Fruit fly (Drosophila melanogaster): ENCODE results near the gene CG4558.

- peak; percentile 41 for TF ChIP-seq Hmr (GFP tag; optimal IDR thresholded peaks at IDR 0.05)
- no peak for TF ChIP-seq kah (GFP tag; optimal IDR thresholded peaks at IDR 0.05)
- peak; percentile 27 for TF ChIP-seq zen (tag; optimal IDR thresholded peaks at IDR 0.05)
- no peak for TF ChIP-seq prd (optimal IDR thresholded peaks at IDR 0.05)
- TF ChIP-seq prd (GFP tag; IDR thresholded peaks at IDR 0.05) = peak; percentile 83
- no peak for TF ChIP-seq gfzf (GFP tag; optimal IDR thresholded peaks at IDR 0.05)
- 0 out of 3 replicates have a peak, but pooled peaks have one; percentile 41 for TF ChIP-seq CG6175 (GFP tag; IDR thresholded peaks at IDR 0.05)
- TF ChIP-seq Dref (GFP tag; IDR thresholded peaks at IDR 0.05) = no peak
Observed at dm6 chrX:6859756-6860412, 10.3 kb downstream of the CG4558 start.

Data from whole organism, embryonic.